Worm (Caenorhabditis elegans) whole organism, young adult: ENCODE measurements around the gene F43G6.17.

Source experiments
- B0035.1 ChIP-seq: sonication (generic microtip); optimal IDR thresholded peaks from 2 replicates; lab custom pipeline; 2016; ENCODE audit warnings: missing genetic modification characterization, mild to moderate bottlenecking, missing compliant biosample characterization, missing genotype, missing genetic modification reagents
- B0261.1 ChIP-seq: sonication (generic microtip); optimal IDR thresholded peaks from 2 replicates; lab custom pipeline; 2016; ENCODE audit warnings: mild to moderate bottlenecking, missing genetic modification characterization, moderate library complexity, missing compliant biosample characterization
- B0336.3 ChIP-seq: fragments of 200-800 bp; sonication (Bioruptor generic); IDR thresholded peaks from 2 replicates; pipeline ENCODE4 v1.3.6; 2022; ENCODE audit warnings: missing genetic modification characterization, missing compliant biosample characterization
- D2030.7 ChIP-seq: fragments of 200-800 bp; sonication (Bioruptor generic); IDR thresholded peaks from 2 replicates; pipeline ENCODE4 v1.3.6; 2022; ENCODE audit warnings: missing genetic modification reagents, missing genetic modification characterization, missing compliant biosample characterization
- F23B12.7 ChIP-seq: sonication (generic microtip); optimal IDR thresholded peaks from 2 replicates; lab custom pipeline; 2017; ENCODE audit warnings: missing genetic modification characterization, mild to moderate bottlenecking, missing compliant biosample characterization, antibody characterized with exemption, moderate library complexity; ENCODE audit not compliant: insufficient read depth
- F52B5.7 ChIP-seq: sonication (generic microtip); optimal IDR thresholded peaks from 2 replicates; lab custom pipeline; 2016; ENCODE audit warnings: mild to moderate bottlenecking, missing genetic modification characterization, missing compliant biosample characterization
- F57C9.4 ChIP-seq: sonication (generic microtip); optimal IDR thresholded peaks from 2 replicates; lab custom pipeline; 2017; ENCODE audit warnings: mild to moderate bottlenecking, missing genetic modification characterization, missing compliant biosample characterization
- K12H6.12 ChIP-seq: fragments of 200-800 bp; sonication (Bioruptor generic); optimal IDR thresholded peaks from 2 replicates; lab custom pipeline; 2018; ENCODE audit warnings: mild to moderate bottlenecking, missing genetic modification characterization, missing compliant biosample characterization
- akir-1 ChIP-seq: fragments of 200-800 bp; sonication (Bioruptor generic); optimal IDR thresholded peaks from 2 replicates; lab custom pipeline; 2018; ENCODE audit warnings: mild to moderate bottlenecking, missing genetic modification characterization, moderate library complexity, missing compliant biosample characterization
- aptf-3 ChIP-seq: fragments of 200-800 bp; sonication (Bioruptor generic); IDR thresholded peaks from 2 replicates; pipeline ENCODE4 v1.3.6; 2022; ENCODE audit warnings: missing genetic modification characterization, missing compliant biosample characterization
- atf-7 ChIP-seq: sonication (generic microtip); optimal IDR thresholded peaks from 2 replicates; lab custom pipeline; 2017; ENCODE audit warnings: mild to moderate bottlenecking, missing genetic modification characterization, missing compliant biosample characterization
- attf-3 ChIP-seq: fragments of 200-800 bp; sonication (Bioruptor generic); conservative IDR thresholded peaks from 2 replicates; pipeline ENCODE4 v1.3.6; 2022; ENCODE audit warnings: missing genetic modification reagents, missing genetic modification characterization, missing compliant biosample characterization
- attf-5 ChIP-seq: fragments of 200-800 bp; sonication (Bioruptor generic); optimal IDR thresholded peaks from 2 replicates; lab custom pipeline; 2018; ENCODE audit warnings: mild to moderate bottlenecking, missing genetic modification characterization, missing compliant biosample characterization
- bed-2 ChIP-seq: fragments of 200-800 bp; sonication (Bioruptor generic); IDR thresholded peaks from 2 replicates; pipeline ENCODE4 v1.3.6; 2022; ENCODE audit warnings: missing genetic modification reagents, missing genetic modification characterization, missing compliant biosample characterization
- cebp-1 ChIP-seq, 2 experiments: fragments of 200-800 bp in 1 of 2; sonication (Bioruptor generic) in 1 of 2; sonication (generic microtip) in 1 of 2; IDR thresholded peaks in 1 of 2; optimal IDR thresholded peaks in 1 of 2; 2 replicates each; pipeline versions ENCODE4 v1.3.6 to Lab custom; 2017 to 2022; ENCODE audit warnings: missing compliant biosample characterization in 2 of 2, missing genetic modification characterization in 2 of 2, mild to moderate bottlenecking in 1 of 2, missing genetic modification reagents in 1 of 2, moderate library complexity in 1 of 2
- cebp-2 ChIP-seq: fragments of 200-800 bp; sonication (Bioruptor generic); IDR thresholded peaks from 2 replicates; pipeline ENCODE4 v1.3.6; 2022; ENCODE audit warnings: missing genetic modification characterization, missing compliant biosample characterization
- ceh-100 ChIP-seq: fragments of 200-800 bp; sonication (Bioruptor generic); IDR thresholded peaks from 2 replicates; pipeline ENCODE4 v1.3.6; 2022; ENCODE audit warnings: missing genetic modification reagents, missing genetic modification characterization, missing compliant biosample characterization
- ceh-91 ChIP-seq: fragments of 200-800 bp; sonication (Bioruptor generic); IDR thresholded peaks from 2 replicates; pipeline ENCODE4 v1.3.6; 2022; ENCODE audit warnings: missing genetic modification reagents, missing genetic modification characterization, missing compliant biosample characterization
- chd-7 ChIP-seq: sonication (generic microtip); optimal IDR thresholded peaks from 2 replicates; lab custom pipeline; 2016; ENCODE audit warnings: mild to moderate bottlenecking, missing genetic modification characterization, moderate library complexity, missing compliant biosample characterization
- die-1 ChIP-seq: sonication (generic microtip); optimal IDR thresholded peaks from 2 replicates; lab custom pipeline; 2016; ENCODE audit warnings: missing genotype, mild to moderate bottlenecking, missing genetic modification characterization, missing compliant biosample characterization
- dox-1 ChIP-seq: fragments of 200-800 bp; sonication (Bioruptor generic); IDR thresholded peaks from 2 replicates; pipeline ENCODE4 v1.3.6; 2022; ENCODE audit warnings: missing genetic modification reagents, missing genetic modification characterization, missing compliant biosample characterization
- dpl-1 ChIP-seq: fragments of 150-350 bp; optimal IDR thresholded peaks from 2 replicates; lab custom pipeline; 2014; ENCODE audit warnings: missing biosample characterization, missing genetic modification reagents, missing genetic modification characterization
- egrh-3 ChIP-seq: fragments of 200-800 bp; sonication (Bioruptor generic); IDR thresholded peaks from 2 replicates; pipeline ENCODE4 v1.3.6; 2022; ENCODE audit warnings: missing genetic modification reagents, missing genetic modification characterization, missing compliant biosample characterization
- ekl-4 ChIP-seq: fragments of 200-800 bp; sonication (Bioruptor generic); IDR thresholded peaks from 2 replicates; pipeline ENCODE4 v1.3.6; 2022; ENCODE audit warnings: missing genetic modification reagents, missing genetic modification characterization, missing compliant biosample characterization
- fkh-3 ChIP-seq: sonication (generic microtip); optimal IDR thresholded peaks from 2 replicates; lab custom pipeline; 2016; ENCODE audit warnings: mild to moderate bottlenecking, missing genetic modification characterization, missing compliant biosample characterization
- gei-17 ChIP-seq: fragments of 200-800 bp; sonication (Bioruptor generic); optimal IDR thresholded peaks from 2 replicates; lab custom pipeline; 2018; ENCODE audit warnings: mild to moderate bottlenecking, missing genetic modification characterization, missing compliant biosample characterization
- hmg-20 ChIP-seq: fragments of 200-800 bp; sonication (Bioruptor generic); IDR thresholded peaks from 2 replicates; pipeline ENCODE4 v1.3.6; 2022; ENCODE audit warnings: missing genetic modification reagents, missing genetic modification characterization, missing compliant biosample characterization
- lag-1 ChIP-seq: fragments of 200-800 bp; sonication (Bioruptor generic); IDR thresholded peaks from 2 replicates; pipeline ENCODE4 v1.3.6; 2022; ENCODE audit warnings: missing genetic modification reagents, missing genetic modification characterization, missing compliant biosample characterization
- let-607 ChIP-seq, 2 experiments: fragments of 200-800 bp in 1 of 2; sonication (Bioruptor generic) in 1 of 2; sonication (generic microtip) in 1 of 2; optimal IDR thresholded peaks; 2 replicates each; lab custom pipeline; 2016 to 2018; ENCODE audit warnings: mild to moderate bottlenecking in 2 of 2, missing compliant biosample characterization in 2 of 2, missing genetic modification characterization in 2 of 2, moderate library complexity in 2 of 2, missing genotype in 1 of 2
- lin-35 ChIP-seq, 3 experiments: fragments of 150-350 bp in 2 of 3; sonication (generic microtip) in 1 of 3; optimal IDR thresholded peaks; 2 replicates each; lab custom pipeline; 2014 to 2018; ENCODE audit warnings: missing biosample characterization in 3 of 3, missing genetic modification characterization in 3 of 3, missing genetic modification reagents in 3 of 3
- lin-40 ChIP-seq: sonication (generic microtip); optimal IDR thresholded peaks from 2 replicates; lab custom pipeline; 2016; ENCODE audit warnings: missing genetic modification characterization, mild to moderate bottlenecking, missing compliant biosample characterization, missing genotype, missing genetic modification reagents
- lin-54 ChIP-seq: fragments of 200-800 bp; sonication (Bioruptor generic); optimal IDR thresholded peaks from 2 replicates; lab custom pipeline; 2018; ENCODE audit warnings: mild to moderate bottlenecking, missing genetic modification characterization, missing compliant biosample characterization
- lsy-27 ChIP-seq: sonication (generic microtip); optimal IDR thresholded peaks from 2 replicates; lab custom pipeline; 2017; ENCODE audit warnings: missing genetic modification characterization, mild to moderate bottlenecking, missing compliant biosample characterization, antibody characterized with exemption, missing genotype, borderline replicate concordance; ENCODE audit not compliant: insufficient read depth
- madf-3 ChIP-seq: fragments of 200-800 bp; sonication (Bioruptor generic); IDR thresholded peaks from 2 replicates; pipeline ENCODE4 v1.3.6; 2022; ENCODE audit warnings: missing genetic modification reagents, missing genetic modification characterization, missing compliant biosample characterization
- madf-6 ChIP-seq: fragments of 200-800 bp; sonication (Bioruptor generic); IDR thresholded peaks from 2 replicates; pipeline ENCODE4 v1.3.6; 2022; ENCODE audit warnings: missing genetic modification reagents, missing genetic modification characterization, missing compliant biosample characterization
- madf-8 ChIP-seq: fragments of 200-800 bp; sonication (Bioruptor generic); conservative IDR thresholded peaks from 2 replicates; pipeline ENCODE4 v1.3.6; 2022; ENCODE audit warnings: missing genetic modification reagents, missing genetic modification characterization, missing compliant biosample characterization
- mcd-1 ChIP-seq: fragments of 200-800 bp; sonication (Bioruptor generic); IDR thresholded peaks from 2 replicates; pipeline ENCODE4 v1.3.6; 2022; ENCODE audit warnings: missing genetic modification reagents, missing genetic modification characterization, missing compliant biosample characterization
- mxl-1 ChIP-seq: sonication (generic microtip); optimal IDR thresholded peaks from 2 replicates; lab custom pipeline; 2016; ENCODE audit warnings: missing genetic modification characterization, missing compliant biosample characterization
- nfyb-1 ChIP-seq: fragments of 200-800 bp; sonication (Bioruptor generic); IDR thresholded peaks from 2 replicates; pipeline ENCODE4 v1.3.6; 2022; ENCODE audit warnings: missing genetic modification reagents, missing genetic modification characterization, missing compliant biosample characterization
- nhr-80 ChIP-seq: sonication (generic microtip); optimal IDR thresholded peaks from 2 replicates; lab custom pipeline; 2016; ENCODE audit warnings: missing genetic modification characterization, missing compliant biosample characterization
- pha-4 ChIP-seq: fragments of 150-350 bp; sonication (generic microtip); optimal IDR thresholded peaks from 2 replicates; lab custom pipeline; 2014; ENCODE audit warnings: missing biosample characterization, missing genetic modification reagents, missing genetic modification characterization
- sea-2 ChIP-seq: fragments of 200-800 bp; sonication (Bioruptor generic); IDR thresholded peaks from 2 replicates; pipeline ENCODE4 v1.3.6; 2022; ENCODE audit warnings: missing genetic modification characterization, missing compliant biosample characterization
- snpc-3.4 ChIP-seq: sonication (generic microtip); optimal IDR thresholded peaks from 2 replicates; lab custom pipeline; 2017; ENCODE audit warnings: missing genetic modification characterization, mild to moderate bottlenecking, missing compliant biosample characterization, antibody characterized with exemption, moderate library complexity, missing genotype, missing genetic modification reagents
- tbp1 ChIP-seq: fragments of 200-800 bp; sonication (Bioruptor generic); optimal IDR thresholded peaks from 2 replicates; lab custom pipeline; 2018; ENCODE audit warnings: mild to moderate bottlenecking, missing genetic modification characterization, missing compliant biosample characterization
- zfh-2 ChIP-seq: fragments of 200-800 bp; sonication (Bioruptor generic); conservative IDR thresholded peaks from 2 replicates; pipeline ENCODE4 v1.3.6; 2022; ENCODE audit warnings: missing genetic modification reagents, missing genetic modification characterization, missing compliant biosample characterization
- ztf-25 ChIP-seq: fragments of 200-800 bp; sonication (Bioruptor generic); IDR thresholded peaks from 2 replicates; pipeline ENCODE4 v1.3.6; 2022; ENCODE audit warnings: missing genetic modification reagents, missing genetic modification characterization, missing compliant biosample characterization
- ztf-26 ChIP-seq: sonication (generic microtip); optimal IDR thresholded peaks from 2 replicates; lab custom pipeline; 2017; ENCODE audit warnings: missing genetic modification characterization, missing compliant biosample characterization

F43G6.17 gene

DNA sequence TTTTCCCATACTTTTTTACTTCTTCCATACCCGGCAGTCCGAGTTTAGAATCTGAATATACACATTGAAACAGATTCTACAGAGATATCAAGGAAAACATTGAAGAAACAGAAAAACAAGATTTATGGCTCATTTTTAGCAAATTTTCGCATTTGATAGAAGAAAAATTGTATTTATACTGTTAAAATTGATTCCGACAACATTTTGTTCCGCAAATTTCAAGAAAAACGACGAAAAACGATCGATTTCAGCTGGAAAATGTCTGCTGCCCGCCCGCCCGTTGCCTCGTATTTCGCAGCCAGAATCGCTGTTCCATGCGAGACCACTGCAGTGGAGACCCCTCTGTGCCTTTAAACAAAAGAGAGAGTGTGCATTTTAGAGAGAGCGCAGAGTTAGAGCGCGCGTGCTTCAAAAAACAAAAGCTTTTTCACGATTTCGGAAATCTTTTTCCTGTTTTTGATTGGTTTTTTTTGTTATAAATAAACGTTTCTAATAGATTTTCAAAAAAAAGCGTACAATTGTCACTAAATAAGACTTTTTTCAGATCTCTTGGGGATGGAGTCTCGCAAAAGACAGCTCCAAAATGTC lies 24.6 kb upstream of the F43G6.17 start, which contains the start of the genes patr-1 and dna-2 (continued):
- TF ChIP-seq madf-3 (GFP tag; lab: Robert Waterston, UW) (0 out of 2 replicates have a peak, but pooled peaks have one; percentile 21), F52B5.7 (tag; lab: Kevin White, UChicago) (no peak), cebp-2 (GFP tag; lab: Robert Waterston, UW) (no peak), hmg-20 (GFP tag; lab: Robert Waterston, UW) (no peak), lin-35 (GFP tag; optimal IDR thresholded peaks at IDR 0.05; lab: Kevin White, UChicago) (peak in 1 of 3 experiments; percentile 50), tbp1 (peak; percentile 1), fkh-3 (tag; lab: Kevin White, UChicago) (no peak), attf-5 (GFP tag; lab: Kevin White, UChicago) (peak; percentile 70), cebp-1 (GFP tag; IDR thresholded peaks at IDR 0.05; lab: Robert Waterston, UW) (no peak), cebp-1 (tag; optimal IDR thresholded peaks at IDR 0.05; lab: Kevin White, UChicago) (peak; percentile 63), F23B12.7 (tag; lab: Kevin White, UChicago) (peak; percentile 63), madf-6 (GFP tag; lab: Robert Waterston, UW) (peak; percentile 57), pha-4 (tag; lab: Kevin White, UChicago) (no peak), sea-2 (GFP tag; lab: Robert Waterston, UW) (no peak), madf-8 (GFP tag; lab: Robert Waterston, UW) (no peak), ceh-91 (peak; percentile 69), let-607 (tag; optimal IDR thresholded peaks at IDR 0.05; lab: Kevin White, UChicago) (no peak), nhr-80 (tag; lab: Kevin White, UChicago) (peak; percentile 24), ekl-4 (0 out of 2 replicates have a peak, but pooled peaks have one; percentile 8), bed-2 (GFP tag; lab: Robert Waterston, UW) (no peak), ztf-26 (tag; lab: Kevin White, UChicago) (no peak), zfh-2 (GFP tag; lab: Robert Waterston, UW) (peak; percentile 59; the same call in 1 of the 2 replicates), D2030.7 (GFP tag; lab: Robert Waterston, UW) (peak; percentile 43), snpc-3.4 (peak; percentile 12), F57C9.4 (tag; lab: Kevin White, UChicago) (no peak), B0035.1 (tag; lab: Kevin White, UChicago) (no peak), lin-54 (GFP tag; lab: Kevin White, UChicago) (peak; percentile 57), dpl-1 (GFP tag; lab: Kevin White, UChicago) (peak; percentile 53), ztf-25 (GFP tag; lab: Robert Waterston, UW) (no peak), B0261.1 (no peak), lsy-27 (tag; lab: Kevin White, UChicago) (no peak), K12H6.12 (tag; lab: Kevin White, UChicago) (no peak), B0336.3 (GFP tag; lab: Robert Waterston, UW) (no peak), lag-1 (GFP tag; lab: Robert Waterston, UW) (no peak), akir-1 (GFP tag; lab: Kevin White, UChicago) (no peak), die-1 (no peak), dox-1 (peak; percentile 80)

- TF ChIP-seq mxl-1 (tag; lab: Kevin White, UChicago) (no peak), lin-40 (no peak), egrh-3 (GFP tag; lab: Robert Waterston, UW) (no peak), attf-3 (GFP tag; lab: Robert Waterston, UW) (peak; percentile 25; the same call in 1 of the 2 replicates), nfyb-1 (0 out of 2 replicates have a peak, but pooled peaks have one; percentile 50), zfh-2 (GFP tag; lab: Robert Waterston, UW) (no peak), B0261.1 (no peak), gei-17 (GFP tag; lab: Kevin White, UChicago) (no peak), chd-7 (no peak), mcd-1 (GFP tag; lab: Robert Waterston, UW) (peak; percentile 94), aptf-3 (no peak), atf-7 (no peak), madf-6 (GFP tag; lab: Robert Waterston, UW) (peak; percentile 100), ceh-100 (peak; percentile 60), madf-8 (GFP tag; lab: Robert Waterston, UW) (peak; percentile 100)
Observed at ce11 chrII:11782493-11782892, 20.1 kb upstream of the F43G6.17 start, which contains the start of gene F43G6.16. F43G6.16 (minus strand) TSS chrII:11782633.
